Worm (Caenorhabditis elegans) whole organism, early embryonic: ENCODE measurements around the gene T22B2.3.

ENCODE experiments used
- B0310.2 ChIP-seq: sonication (generic microtip); optimal IDR thresholded peaks from 2 replicates; lab custom pipeline; 2016; ENCODE audit warnings: mild to moderate bottlenecking, missing genetic modification characterization, missing compliant biosample characterization
- ama-1 ChIP-seq: fragments of 150-350 bp; optimal IDR thresholded peaks from 2 replicates; lab custom pipeline; 2014
- ceh-36 ChIP-seq: sonication (generic microtip); optimal IDR thresholded peaks from 2 replicates; lab custom pipeline; 2016; ENCODE audit warnings: missing genetic modification characterization, inconsistent platforms, missing compliant biosample characterization
- ets-7 ChIP-seq: sonication (generic microtip); optimal IDR thresholded peaks from 2 replicates; lab custom pipeline; 2016; ENCODE audit warnings: missing genotype, missing genetic modification characterization, missing compliant biosample characterization
- flt-1 ChIP-seq: fragments of 200-800 bp; sonication (Bioruptor generic); IDR thresholded peaks from 2 replicates; pipeline ENCODE4 v1.3.6; 2022; ENCODE audit warnings: missing genetic modification characterization, missing compliant biosample characterization
- hmbx-1 ChIP-seq: sonication (generic microtip); optimal IDR thresholded peaks from 2 replicates; lab custom pipeline; 2016; ENCODE audit warnings: mild to moderate bottlenecking, missing genetic modification characterization, missing compliant biosample characterization
- hnd-1 ChIP-seq: sonication (generic microtip); optimal IDR thresholded peaks from 2 replicates; lab custom pipeline; 2016; ENCODE audit warnings: missing genetic modification characterization, missing compliant biosample characterization
- scrt-1 ChIP-seq: fragments of 200-800 bp; sonication (Bioruptor generic); IDR thresholded peaks from 2 replicates; pipeline ENCODE4 v1.3.6; 2022; ENCODE audit warnings: missing genetic modification characterization, missing compliant biosample characterization
- sea-1 ChIP-seq: fragments of 200-800 bp; sonication (Bioruptor generic); conservative IDR thresholded peaks from 2 replicates; pipeline ENCODE4 v1.3.6; 2022; ENCODE audit warnings: missing genetic modification characterization, missing compliant biosample characterization
- tbx-11 ChIP-seq: fragments of 200-800 bp; sonication (Bioruptor generic); IDR thresholded peaks from 2 replicates; pipeline ENCODE4 v1.3.6; 2022; ENCODE audit warnings: missing genetic modification characterization, missing compliant biosample characterization
- tbx-37 ChIP-seq: fragments of 200-800 bp; sonication (Bioruptor generic); conservative IDR thresholded peaks from 2 replicates; pipeline ENCODE4 v1.3.6; 2022; ENCODE audit warnings: missing genetic modification reagents, missing genetic modification characterization, missing compliant biosample characterization
- tra-4 ChIP-seq: sonication (generic microtip); optimal IDR thresholded peaks from 2 replicates; lab custom pipeline; 2017; ENCODE audit warnings: missing genetic modification characterization, missing compliant biosample characterization

DNA sequence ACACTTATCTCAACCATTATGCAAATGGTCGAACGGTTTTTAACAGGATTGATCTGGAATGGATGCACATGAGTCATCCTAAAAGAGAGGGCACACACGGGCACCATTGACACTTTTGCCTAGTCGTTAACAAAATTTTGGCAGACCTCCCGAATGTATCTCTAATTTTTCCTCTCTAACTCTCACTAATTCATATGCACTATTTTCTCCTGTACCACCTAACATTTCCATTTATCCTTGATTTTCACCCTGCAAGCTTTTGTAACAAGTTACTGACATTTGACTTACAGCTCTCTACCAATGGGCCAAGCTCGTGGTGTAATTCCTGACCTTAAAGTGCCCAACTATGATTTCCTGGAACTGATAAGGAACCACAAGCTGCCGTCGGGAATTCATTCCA lies at the start of gene T22B2.3:
- TF ChIP-seq ets-7 (tag; lab: Kevin White, UChicago) = no peak
- TF ChIP-seq sea-1 = no peak
- no peak for TF ChIP-seq hmbx-1
- no peak for TF ChIP-seq tbx-11 (GFP tag; lab: Robert Waterston, UW)
- TF ChIP-seq ceh-36 (tag; lab: Kevin White, UChicago) = no peak
- TF ChIP-seq tbx-37 (GFP tag; lab: Robert Waterston, UW) = no peak
- no peak for TF ChIP-seq ama-1
- TF ChIP-seq hnd-1 (tag; lab: Kevin White, UChicago) = no peak
- TF ChIP-seq tra-4 (tag; lab: Kevin White, UChicago) = no peak
- no peak for TF ChIP-seq flt-1 (GFP tag; lab: Robert Waterston, UW)
- TF ChIP-seq B0310.2 (tag; lab: Kevin White, UChicago) = no peak
- no peak for TF ChIP-seq scrt-1 (GFP tag; lab: Robert Waterston, UW)
